Fruit fly (Drosophila melanogaster) whole organism, pupa: ENCODE measurements around the gene alpha-Spec.

Source experiments
- CG12605 ChIP-seq: fragments of 200-800 bp; sonication (Bioruptor generic); IDR thresholded peaks from 2 replicates; pipeline ENCODE4 v1.3.6; 2022; ENCODE audit warnings: missing biosample characterization, missing genetic modification characterization
- CG13204 ChIP-seq: fragments of 200-800 bp; sonication (Bioruptor generic); optimal IDR thresholded peaks from 2 replicates; lab custom pipeline; 2018; ENCODE audit warnings: missing biosample characterization, mild to moderate bottlenecking, missing genetic modification characterization, moderate library complexity
- CG14655 ChIP-seq: fragments of 200-800 bp; sonication (Bioruptor generic); optimal IDR thresholded peaks from 3 replicates; lab custom pipeline; 2017; ENCODE audit warnings: mild to moderate bottlenecking, missing biosample characterization, missing genetic modification reagents, missing genetic modification characterization
- CG17806 ChIP-seq: fragments of 200-800 bp; sonication (Bioruptor generic); optimal IDR thresholded peaks from 2 replicates; lab custom pipeline; 2018; ENCODE audit warnings: missing biosample characterization, mild to moderate bottlenecking, missing genetic modification characterization, moderate library complexity
- CG8301 ChIP-seq: fragments of 200-800 bp; sonication (Bioruptor generic); optimal IDR thresholded peaks from 2 replicates; lab custom pipeline; 2018; ENCODE audit warnings: missing biosample characterization, mild to moderate bottlenecking, missing genetic modification characterization
- D1 ChIP-seq: fragments of 200-800 bp; sonication (Bioruptor generic); optimal IDR thresholded peaks from 2 replicates; lab custom pipeline; 2018; ENCODE audit warnings: missing biosample characterization, mild to moderate bottlenecking, missing genetic modification characterization, moderate library complexity
- EcR ChIP-seq: fragments of 200-800 bp; sonication (Bioruptor generic); optimal IDR thresholded peaks from 3 replicates; lab custom pipeline; 2019; ENCODE audit warnings: missing biosample characterization, missing genetic modification characterization, mild to moderate bottlenecking, moderate library complexity, missing genetic modification reagents
- Pif1B ChIP-seq: fragments of 200-800 bp; sonication (Bioruptor generic); optimal IDR thresholded peaks from 3 replicates; lab custom pipeline; 2016; ENCODE audit warnings: missing biosample characterization, missing genetic modification characterization
- Snoo ChIP-seq: fragments of 200-800 bp; sonication (Bioruptor generic); optimal IDR thresholded peaks from 3 replicates; lab custom pipeline; 2017; ENCODE audit warnings: missing biosample characterization, mild to moderate bottlenecking, missing genetic modification characterization, inconsistent platforms
- fd96Ca ChIP-seq: fragments of 200-800 bp; sonication (Bioruptor generic); IDR thresholded peaks from 3 replicates; pipeline ENCODE4 v1.3.6; 2022; ENCODE audit warnings: missing biosample characterization, missing genetic modification characterization
- rn ChIP-seq: fragments of 200-800 bp; sonication (Bioruptor generic); IDR thresholded peaks from 2 replicates; pipeline ENCODE4 v1.3.6; 2022; ENCODE audit warnings: missing biosample characterization, missing genetic modification characterization

- peak; percentile 38 for TF ChIP-seq CG13204 (GFP tag; lab: Kevin White, UChicago)
- no peak for TF ChIP-seq CG14655 (GFP tag; lab: Kevin White, UChicago)
- no peak for TF ChIP-seq rn
- no peak for TF ChIP-seq D1 (tag; lab: Kevin White, UChicago)
- TF ChIP-seq Snoo (tag; lab: Kevin White, UChicago): peak; percentile 1
- no peak for TF ChIP-seq CG12605 (GFP tag; lab: Robert Waterston, UW)
- no peak for TF ChIP-seq CG17806 (tag; lab: Kevin White, UChicago)
- TF ChIP-seq CG8301 (tag; lab: Kevin White, UChicago): no peak
- peak; percentile 75 for TF ChIP-seq EcR (GFP tag; lab: Kevin White, UChicago)
- TF ChIP-seq Pif1B (GFP tag; lab: Kevin White, UChicago): no peak
- TF ChIP-seq fd96Ca: no peak
These were observed 32.8 kb upstream of the alpha-Spec start for dm6 chr3L:1827809-1828371.
